Fruit fly (Drosophila melanogaster): ENCODE data around the gene CG5895.

Gene CG5895

dm6 chr3L:15999358-16000005, 35.8 kb upstream of the CG5895 start (continued):
- TF ChIP-seq lilli (GFP tag; optimal IDR thresholded peaks at IDR 0.05) (peak; percentile 5), ssp (GFP tag; IDR thresholded peaks at IDR 0.05) (no peak), Asciz (GFP tag; optimal IDR thresholded peaks at IDR 0.05) (peak; percentile 38), Sry-β (GFP tag; optimal IDR thresholded peaks at IDR 0.05) (no peak), gem (tag; optimal IDR thresholded peaks at IDR 0.05) (peak; percentile 74), CG17568 (GFP tag; optimal IDR thresholded peaks at IDR 0.05) (no peak), crp (GFP tag; optimal IDR thresholded peaks at IDR 0.05) (no peak), prd (optimal IDR thresholded peaks at IDR 0.05) (no peak), prd (GFP tag; IDR thresholded peaks at IDR 0.05) (peak; percentile 68; the same call in 1 of the 3 replicates), CG11696 (GFP tag; IDR thresholded peaks at IDR 0.05) (peak; percentile 57), danr (GFP tag; IDR thresholded peaks at IDR 0.05) (no peak), CG6765 (GFP tag; optimal IDR thresholded peaks at IDR 0.05) (peak; percentile 50), CG10431 (GFP tag; optimal IDR thresholded peaks at IDR 0.05) (no peak), CG10147 (GFP tag; optimal IDR thresholded peaks at IDR 0.05) (peak; percentile 46), pum (GFP tag; optimal IDR thresholded peaks at IDR 0.05) (no peak)

dm6 chr3L:16001164-16001679, 34.1 kb upstream of the CG5895 start:
- TF ChIP-seq CG6765 (GFP tag; optimal IDR thresholded peaks at IDR 0.05) (peak; percentile 75), H2.0 (GFP tag; IDR thresholded peaks at IDR 0.05) (peak; percentile 51), Myb (GFP tag; optimal IDR thresholded peaks at IDR 0.05) (peak; percentile 59), kni (GFP tag; optimal IDR thresholded peaks at IDR 0.05) (no peak), Taf1 (GFP tag; IDR thresholded peaks at IDR 0.05) (0 out of 2 replicates have a peak, but pooled peaks have one; percentile 20), Dad (GFP tag; optimal IDR thresholded peaks at IDR 0.05) (peak; percentile 38), CG12219 (GFP tag; optimal IDR thresholded peaks at IDR 0.05) (peak; percentile 68), CG16813 (GFP tag; IDR thresholded peaks at IDR 0.05; ENCODE audit: partially characterized antibody) (no peak), Atf3 (GFP tag; optimal IDR thresholded peaks at IDR 0.05) (peak; percentile 37), usp (GFP tag; optimal IDR thresholded peaks at IDR 0.05) (no peak), Sry-δ (GFP tag; optimal IDR thresholded peaks at IDR 0.05) (peak; percentile 0), CG4424 (GFP tag; optimal IDR thresholded peaks at IDR 0.05) (peak; percentile 45), CG2678 (tag; optimal IDR thresholded peaks at IDR 0.05) (peak; percentile 92), CG3847 (GFP tag; IDR thresholded peaks at IDR 0.05) (peak; percentile 69), CG18262 (tag; optimal IDR thresholded peaks at IDR 0.05) (peak; percentile 59), CG10543 (GFP tag; optimal IDR thresholded peaks at IDR 0.05) (peak; percentile 96), Doc3 (GFP tag; IDR thresholded peaks at IDR 0.05; ENCODE audit: partially characterized antibody) (no peak), odd (GFP tag; optimal IDR thresholded peaks at IDR 0.05) (peak; percentile 76), CG4360 (GFP tag; IDR thresholded peaks at IDR 0.05) (no peak), bbx (GFP tag; IDR thresholded peaks at IDR 0.05; ENCODE audit: partially characterized antibody) (no peak), Eip74EF (GFP tag; optimal IDR thresholded peaks at IDR 0.05) (peak in 1 of 2 experiments; percentile 77), CG3726 (GFP tag; IDR thresholded peaks at IDR 0.05) (no peak), CG13123 (GFP tag; optimal IDR thresholded peaks at IDR 0.05) (no peak), CG12155 (GFP tag; optimal IDR thresholded peaks at IDR 0.05) (peak; percentile 76), CG12071 (GFP tag; optimal IDR thresholded peaks at IDR 0.05) (peak; percentile 55), yki (optimal IDR thresholded peaks at IDR 0.05) (no peak), CG7987 (GFP tag; optimal IDR thresholded peaks at IDR 0.05) (no peak), Nf-YB (GFP tag; optimal IDR thresholded peaks at IDR 0.05) (peak; percentile 63), tna (GFP tag; IDR thresholded peaks at IDR 0.05; ENCODE audit: partially characterized antibody) (0 out of 2 replicates have a peak, but pooled peaks have one; percentile 47), CG6854 (GFP tag; optimal IDR thresholded peaks at IDR 0.05) (peak; percentile 69), CG11398 (GFP tag; optimal IDR thresholded peaks at IDR 0.05) (peak; percentile 56), Fer1 (GFP tag; optimal IDR thresholded peaks at IDR 0.05) (peak; percentile 93), CG4730 (GFP tag; IDR thresholded peaks at IDR 0.05) (peak; percentile 46; the same call in 1 of the 2 replicates), CG14014 (GFP tag; IDR thresholded peaks at IDR 0.05) (peak; percentile 75), row (GFP tag; IDR thresholded peaks at IDR 0.05) (peak; percentile 91)
